Worm (Caenorhabditis elegans) whole organism, L3 larva: Measurements from ENCODE around the gene T16G12.1.

ENCODE experiments used
- R02D3.7 ChIP-seq: fragments of 150-350 bp; optimal IDR thresholded peaks from 2 replicates; lab custom pipeline; 2014; ENCODE audit warnings: missing biosample characterization, missing genetic modification characterization
- ZK546.5 ChIP-seq: sonication (generic microtip); optimal IDR thresholded peaks from 2 replicates; lab custom pipeline; 2017; ENCODE audit warnings: missing biosample characterization, missing genetic modification characterization
- aly-2 ChIP-seq: fragments of 150-350 bp; optimal IDR thresholded peaks from 2 replicates; lab custom pipeline; 2014; ENCODE audit warnings: missing biosample characterization, missing genetic modification characterization
- ama-1 ChIP-seq: fragments of 150-350 bp; optimal IDR thresholded peaks from 2 replicates; lab custom pipeline; 2018
- ceh-16 ChIP-seq: sonication (generic microtip); optimal IDR thresholded peaks from 2 replicates; lab custom pipeline; 2017; ENCODE audit warnings: missing biosample characterization, missing genetic modification characterization
- ceh-28 ChIP-seq: fragments of 150-350 bp; optimal IDR thresholded peaks from 2 replicates; lab custom pipeline; 2014; ENCODE audit warnings: missing biosample characterization, missing genetic modification reagents, missing genetic modification characterization
- ceh-82 ChIP-seq: fragments of 150-350 bp; optimal IDR thresholded peaks from 2 replicates; lab custom pipeline; 2014; ENCODE audit warnings: missing biosample characterization, missing genetic modification characterization
- ceh-9 ChIP-seq: sonication (generic microtip); optimal IDR thresholded peaks from 2 replicates; lab custom pipeline; 2018; ENCODE audit warnings: missing biosample characterization, missing genetic modification characterization
- daf-12 ChIP-seq: fragments of 150-350 bp; optimal IDR thresholded peaks from 2 replicates; lab custom pipeline; 2014; ENCODE audit warnings: missing biosample characterization, missing genetic modification reagents, missing genetic modification characterization
- egl-27 ChIP-seq: sonication (generic microtip); optimal IDR thresholded peaks from 4 replicates; lab custom pipeline; 2017; ENCODE audit warnings: missing biosample characterization, missing genetic modification reagents, missing genetic modification characterization
- egl-5 ChIP-seq: fragments of 150-350 bp; optimal IDR thresholded peaks from 2 replicates; lab custom pipeline; 2017; ENCODE audit warnings: missing biosample characterization, missing genetic modification reagents, missing genetic modification characterization, inconsistent platforms
- elt-1 ChIP-seq: fragments of 150-350 bp; optimal IDR thresholded peaks from 2 replicates; lab custom pipeline; 2014; ENCODE audit warnings: missing biosample characterization, missing genetic modification characterization
- elt-2 ChIP-seq: sonication (generic microtip); optimal IDR thresholded peaks from 2 replicates; lab custom pipeline; 2016; ENCODE audit warnings: missing genetic modification reagents, mild to moderate bottlenecking, missing genetic modification characterization, missing compliant biosample characterization
- elt-3 ChIP-seq, 3 experiments: fragments of 150-350 bp in 1 of 3; sonication (generic microtip) in 2 of 3; optimal IDR thresholded peaks; 2 replicates in 2 of 3; 4 replicates in 1 of 3; lab custom pipeline; 2014 to 2017; ENCODE audit warnings: missing biosample characterization in 3 of 3, missing genetic modification characterization in 3 of 3
- fkh-10 ChIP-seq: sonication (generic microtip); optimal IDR thresholded peaks from 2 replicates; lab custom pipeline; 2017; ENCODE audit warnings: missing biosample characterization, missing genetic modification reagents, missing genetic modification characterization
- fos-1 ChIP-seq: fragments of 150-350 bp; optimal IDR thresholded peaks from 2 replicates; lab custom pipeline; 2014; ENCODE audit warnings: missing biosample characterization, missing genetic modification characterization
- hmg-11 ChIP-seq: sonication (generic microtip); optimal IDR thresholded peaks from 2 replicates; lab custom pipeline; 2016; ENCODE audit warnings: missing genetic modification characterization, missing compliant biosample characterization
- lin-39 ChIP-seq: fragments of 150-350 bp; optimal IDR thresholded peaks from 2 replicates; lab custom pipeline; 2018; ENCODE audit warnings: missing biosample characterization, missing genetic modification reagents, missing genetic modification characterization
- lsy-12 ChIP-seq: sonication (generic microtip); optimal IDR thresholded peaks from 2 replicates; lab custom pipeline; 2016; ENCODE audit warnings: mild to moderate bottlenecking, missing genetic modification characterization, missing compliant biosample characterization
- nfya-1 ChIP-seq: sonication (generic microtip); optimal IDR thresholded peaks from 2 replicates; lab custom pipeline; 2017; ENCODE audit warnings: missing genetic modification characterization, mild to moderate bottlenecking, missing compliant biosample characterization, antibody characterized with exemption, moderate library complexity; ENCODE audit not compliant: insufficient read depth
- nhr-11 ChIP-seq: fragments of 150-350 bp; optimal IDR thresholded peaks from 2 replicates; lab custom pipeline; 2014; ENCODE audit warnings: missing biosample characterization, missing genetic modification characterization
- nhr-12 ChIP-seq: fragments of 150-350 bp; optimal IDR thresholded peaks from 2 replicates; lab custom pipeline; 2014; ENCODE audit warnings: missing biosample characterization, missing genetic modification characterization
- nhr-23 ChIP-seq: fragments of 150-350 bp; optimal IDR thresholded peaks from 2 replicates; lab custom pipeline; 2014; ENCODE audit warnings: missing biosample characterization, missing genetic modification reagents, missing genetic modification characterization
- nhr-237 ChIP-seq: fragments of 150-350 bp; optimal IDR thresholded peaks from 2 replicates; lab custom pipeline; 2014; ENCODE audit warnings: missing biosample characterization, missing genetic modification characterization
- nhr-28 ChIP-seq: fragments of 150-350 bp; optimal IDR thresholded peaks from 2 replicates; lab custom pipeline; 2014; ENCODE audit warnings: missing biosample characterization, missing genetic modification characterization
- nhr-43 ChIP-seq: sonication (generic microtip); optimal IDR thresholded peaks from 2 replicates; lab custom pipeline; 2016; ENCODE audit warnings: mild to moderate bottlenecking, missing genetic modification characterization, missing compliant biosample characterization; ENCODE audit not compliant: poor library complexity, severe bottlenecking
- nhr-67 ChIP-seq: fragments of 150-350 bp; optimal IDR thresholded peaks from 2 replicates; lab custom pipeline; 2014; ENCODE audit warnings: missing biosample characterization, missing genetic modification characterization
- nhr-76 ChIP-seq: fragments of 150-350 bp; sonication (generic microtip); optimal IDR thresholded peaks from 5 replicates; lab custom pipeline; 2014; ENCODE audit warnings: missing biosample characterization, missing genetic modification characterization
- pha-4 ChIP-seq: fragments of 150-350 bp; optimal IDR thresholded peaks from 2 replicates; lab custom pipeline; 2014; ENCODE audit warnings: missing biosample characterization, missing genetic modification reagents, missing genetic modification characterization
- pqm-1 ChIP-seq: fragments of 150-350 bp; optimal IDR thresholded peaks from 2 replicates; lab custom pipeline; 2017; ENCODE audit warnings: missing biosample characterization, missing genetic modification characterization, inconsistent platforms
- sea-2 ChIP-seq: fragments of 150-350 bp; sonication (generic microtip); optimal IDR thresholded peaks from 4 replicates; lab custom pipeline; 2014; ENCODE audit warnings: missing biosample characterization, missing genetic modification reagents, missing genetic modification characterization
- snpc-4 ChIP-seq: fragments of 150-350 bp; optimal IDR thresholded peaks from 2 replicates; lab custom pipeline; 2014; ENCODE audit warnings: missing biosample characterization, missing genetic modification characterization
- tbx-2 ChIP-seq: sonication (generic microtip); optimal IDR thresholded peaks from 2 replicates; lab custom pipeline; 2016; ENCODE audit warnings: mild to moderate bottlenecking, missing genetic modification characterization, missing compliant biosample characterization
- unc-39 ChIP-seq: sonication (generic microtip); optimal IDR thresholded peaks from 4 replicates; lab custom pipeline; 2017; ENCODE audit warnings: missing biosample characterization, missing genetic modification characterization
- zag-1 ChIP-seq: fragments of 150-350 bp; optimal IDR thresholded peaks from 2 replicates; lab custom pipeline; 2014; ENCODE audit warnings: missing biosample characterization, missing genetic modification characterization
- ztf-11 ChIP-seq: fragments of 150-350 bp; optimal IDR thresholded peaks from 2 replicates; lab custom pipeline; 2014; ENCODE audit warnings: missing biosample characterization, missing genetic modification characterization
- ztf-4 ChIP-seq: fragments of 150-350 bp; optimal IDR thresholded peaks from 2 replicates; lab custom pipeline; 2014; ENCODE audit warnings: missing biosample characterization, missing genetic modification characterization

T16G12.1 gene

DNA sequence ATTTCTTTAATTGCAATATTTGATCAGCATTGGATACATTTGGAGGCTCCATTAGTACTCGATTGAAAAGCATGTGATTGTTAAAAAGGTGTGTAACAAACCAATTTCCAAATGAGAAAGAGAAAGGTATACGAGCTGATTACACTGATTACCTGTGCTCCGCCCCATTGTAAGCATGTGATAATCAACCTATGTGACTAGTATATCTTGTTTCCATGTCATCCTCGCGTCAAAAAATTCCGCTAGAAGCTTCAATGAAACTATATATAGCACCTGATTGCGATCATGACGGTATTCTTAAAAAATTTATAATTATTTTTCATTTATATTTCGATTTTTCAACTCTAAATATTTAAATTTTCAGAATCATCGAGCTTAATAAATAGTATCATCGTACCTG is 19.1 kb downstream of the T16G12.1 start, which contains the start of gene M04D8.4:
Gene M04D8.4, minus strand, starts transcription at position 101 of the 400 bp plus-strand sequence.
- TF ChIP-seq pqm-1 (tag; lab: Kevin White, UChicago): no peak
- TF ChIP-seq, all 47 proteins: peak for 0

DNA sequence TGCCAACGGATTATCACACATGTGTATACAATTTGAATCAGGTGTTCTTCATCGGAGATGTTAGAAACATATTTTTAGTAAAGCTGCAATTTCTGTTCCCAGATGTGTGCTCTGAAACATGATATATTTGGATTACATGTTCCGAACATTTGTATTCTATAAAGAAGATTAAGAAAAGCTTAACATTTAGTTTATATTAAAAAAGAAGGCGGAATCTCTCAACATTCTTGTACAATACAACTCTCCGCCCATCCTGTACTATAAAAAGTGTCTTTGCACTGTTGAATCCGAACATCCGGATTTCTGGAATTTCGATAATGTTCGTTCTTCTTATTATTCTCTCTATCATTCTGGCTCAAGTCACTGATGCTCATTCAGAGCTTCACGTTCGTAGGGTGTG is 21.7 kb downstream of the T16G12.1 start, which contains the start of gene ins-23:
Gene ins-23, plus strand, starts transcription at position 301 of the 400 bp plus-strand sequence.
- TF ChIP-seq elt-2 (tag; lab: Kevin White, UChicago) (no peak), nhr-76 (tag; lab: Kevin White, UChicago) (no peak), nhr-23 (no peak), tbx-2 (tag; lab: Kevin White, UChicago) (no peak), ztf-11 (tag; lab: Kevin White, UChicago) (no peak)

DNA sequence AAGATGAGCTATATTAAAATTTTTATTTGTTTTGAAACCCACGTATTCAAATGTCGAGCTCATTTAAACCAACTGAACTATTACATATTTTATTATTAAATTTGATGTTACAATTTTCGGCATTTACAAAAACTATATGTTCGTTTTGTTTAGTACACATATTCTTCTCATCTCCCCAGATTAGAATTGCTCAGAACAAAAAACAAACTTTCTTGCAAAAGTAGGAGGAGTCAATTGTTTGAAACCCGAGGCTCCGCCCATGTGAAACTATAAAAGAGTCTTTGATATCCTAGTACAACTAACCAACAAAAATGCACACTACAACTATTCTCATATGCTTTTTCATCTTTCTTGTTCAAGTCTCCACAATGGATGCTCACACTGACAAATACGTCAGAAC is 23.7 kb downstream of the T16G12.1 start, which contains the start of gene ins-22:
Gene ins-22, plus strand, starts transcription at position 301 of the 400 bp plus-strand sequence.
- TF ChIP-seq R02D3.7 (no peak), nhr-67 (tag; lab: Kevin White, UChicago) (no peak), nhr-23 (no peak), ceh-82 (tag; lab: Kevin White, UChicago) (no peak), zag-1 (tag; lab: Kevin White, UChicago) (no peak), snpc-4 (tag; lab: Kevin White, UChicago) (no peak), nhr-12 (tag; lab: Kevin White, UChicago) (no peak), ceh-28 (no peak), nhr-11 (tag; lab: Kevin White, UChicago) (no peak), sea-2 (GFP tag; lab: Kevin White, UChicago) (no peak), lsy-12 (no peak), ceh-16 (tag; lab: Kevin White, UChicago) (no peak), egl-5 (tag; lab: Kevin White, UChicago) (no peak), fos-1 (tag; lab: Kevin White, UChicago) (no peak), lin-39 (tag; lab: Kevin White, UChicago) (no peak), nhr-28 (no peak), ceh-9 (tag; lab: Kevin White, UChicago) (no peak), fkh-10 (no peak), nhr-43 (no peak), ztf-11 (tag; lab: Kevin White, UChicago) (no peak)
- TF ChIP-seq, all 47 proteins: peak for 0

DNA sequence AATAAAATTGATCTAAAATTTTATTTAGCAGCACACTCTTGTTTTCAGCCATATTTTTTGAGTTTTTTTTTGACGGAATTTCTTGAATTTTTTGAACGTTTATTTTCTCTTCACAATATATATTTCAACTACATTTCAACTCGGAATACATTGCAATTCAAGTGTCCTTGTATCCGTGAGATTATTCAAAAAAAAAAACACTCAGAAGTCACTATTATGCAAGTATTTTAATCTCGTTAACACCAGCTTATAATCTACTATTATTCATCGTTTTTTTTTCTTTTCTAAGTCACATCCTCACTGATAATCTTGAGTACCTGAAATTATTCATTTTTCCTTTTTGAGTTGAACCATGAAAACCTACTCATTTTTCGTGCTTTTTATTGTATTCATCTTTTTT is 26.2 kb downstream of the T16G12.1 start, which contains the start of gene ins-21:
Gene ins-21, plus strand, starts transcription at position 301 of the 400 bp plus-strand sequence.
- no peak for TF ChIP-seq ceh-9 (tag; lab: Kevin White, UChicago)
- no peak for TF ChIP-seq fos-1 (tag; lab: Kevin White, UChicago)
- no peak for TF ChIP-seq sea-2 (GFP tag; lab: Kevin White, UChicago)
- TF ChIP-seq hmg-11 (tag; lab: Kevin White, UChicago): no peak
- TF ChIP-seq ceh-28: no peak
- TF ChIP-seq lin-39 (tag; lab: Kevin White, UChicago): no peak
- TF ChIP-seq nfya-1 (tag; lab: Kevin White, UChicago): no peak
- TF ChIP-seq ceh-16 (tag; lab: Kevin White, UChicago): no peak
- TF ChIP-seq egl-27 (tag; lab: Kevin White, UChicago): no peak
- no peak for TF ChIP-seq ZK546.5 (tag; lab: Kevin White, UChicago)
- no peak for TF ChIP-seq elt-3 (tag; optimal IDR thresholded peaks at IDR 0.05; lab: Kevin White, UChicago)
- TF ChIP-seq unc-39 (tag; lab: Kevin White, UChicago): no peak
- TF ChIP-seq elt-1 (tag; lab: Kevin White, UChicago): no peak
- TF ChIP-seq nhr-237 (tag; lab: Kevin White, UChicago): no peak
- no peak for TF ChIP-seq pha-4

DNA sequence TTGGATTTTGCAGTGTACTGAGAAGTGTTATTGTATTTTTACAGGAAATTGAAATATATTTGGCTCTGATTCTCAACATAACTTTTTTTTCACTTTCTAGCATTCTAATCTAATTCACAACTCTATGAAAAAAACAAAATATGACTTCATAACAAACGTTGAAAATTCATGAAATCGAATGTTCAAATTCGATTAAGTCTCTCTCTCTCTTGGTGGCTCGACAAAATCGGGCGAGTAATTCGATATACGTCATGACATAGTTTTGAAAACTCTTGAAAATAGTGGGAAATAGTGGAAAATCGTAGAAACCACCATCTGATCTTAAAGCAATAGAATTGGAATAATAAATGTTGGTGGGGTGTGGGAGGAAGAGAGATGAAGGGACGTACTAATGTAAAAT is 31.6 kb downstream of the T16G12.1 start:
- TF ChIP-seq ceh-16 (tag; lab: Kevin White, UChicago): no peak
- no peak for TF ChIP-seq snpc-4 (tag; lab: Kevin White, UChicago)
- TF ChIP-seq ceh-9 (tag; lab: Kevin White, UChicago): no peak
- TF ChIP-seq aly-2: no peak
- TF ChIP-seq ama-1 (lab: Kevin White, UChicago): no peak
- TF ChIP-seq ztf-4 (tag; lab: Kevin White, UChicago): no peak
- no peak for TF ChIP-seq R02D3.7
- no peak for TF ChIP-seq egl-27 (tag; lab: Kevin White, UChicago)
- no peak for TF ChIP-seq daf-12 (tag; lab: Kevin White, UChicago)
- no peak for TF ChIP-seq zag-1 (tag; lab: Kevin White, UChicago)
